Worm (Caenorhabditis elegans) whole organism, midembryonic: ENCODE data around the gene cec-7.

Experiments used
- cog-1 ChIP-seq: sonication (generic microtip); optimal IDR thresholded peaks from 2 replicates; lab custom pipeline; 2016; ENCODE audit warnings: missing genetic modification characterization, missing compliant biosample characterization
- med-1 ChIP-seq: sonication (generic microtip); optimal IDR thresholded peaks from 2 replicates; lab custom pipeline; 2017; ENCODE audit warnings: missing genetic modification characterization, mild to moderate bottlenecking, missing compliant biosample characterization, antibody characterized with exemption, missing genetic modification reagents; ENCODE audit not compliant: insufficient read depth
- ref-1 ChIP-seq: fragments of 200-800 bp; sonication (Bioruptor generic); conservative IDR thresholded peaks from 2 replicates; pipeline ENCODE4 v1.3.6; 2022; ENCODE audit warnings: missing genetic modification reagents, missing genetic modification characterization, missing compliant biosample characterization
- tab-1 ChIP-seq: fragments of 200-800 bp; sonication (Bioruptor generic); IDR thresholded peaks from 2 replicates; pipeline ENCODE4 v1.3.6; 2022; ENCODE audit warnings: missing genetic modification characterization, missing compliant biosample characterization

DNA sequence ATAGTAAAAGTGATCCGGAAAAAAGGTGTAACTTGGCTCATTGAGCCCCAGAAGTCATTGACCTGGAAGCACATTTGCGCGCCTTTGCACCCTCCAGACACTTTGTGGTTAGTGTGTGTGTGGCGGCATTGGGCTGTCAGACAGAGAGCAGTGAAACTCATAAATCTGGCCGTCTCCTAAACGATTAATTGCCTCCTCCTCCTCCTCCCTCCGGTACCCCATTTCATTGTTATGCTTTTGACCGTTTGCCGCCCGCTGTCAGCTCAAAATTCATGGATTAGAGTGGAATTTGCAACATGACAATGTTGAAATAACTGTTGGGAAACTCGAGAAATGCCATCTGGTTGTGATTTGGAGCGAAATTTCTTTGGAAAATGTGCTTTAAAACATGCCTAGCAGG lies 26.7 kb upstream of the cec-7 start:
- TF ChIP-seq ref-1 (GFP tag; lab: Robert Waterston, UW) (no peak), tab-1 (no peak), cog-1 (no peak), med-1 (GFP tag; lab: Kevin White, UChicago) (no peak)
